Fruit fly (Drosophila melanogaster): ENCODE measurements around the gene CG46412.

CG46412 gene

dm6 chr3L:11583964-11584363, 20.1 kb upstream of the CG46412 start, which contains the start of gene CG32086:
Gene CG32086, minus strand, starts transcription at chr3L:11584064.
- no peak for TF ChIP-seq br (GFP tag; optimal IDR thresholded peaks at IDR 0.05)
- TF ChIP-seq Mio (GFP tag; optimal IDR thresholded peaks at IDR 0.05): no peak
- no peak for TF ChIP-seq HLH106 (tag; optimal IDR thresholded peaks at IDR 0.05)
- no peak for TF ChIP-seq Hr78 (GFP tag; optimal IDR thresholded peaks at IDR 0.05)
- TF ChIP-seq usp (GFP tag; optimal IDR thresholded peaks at IDR 0.05): no peak
- TF ChIP-seq h (GFP tag; optimal IDR thresholded peaks at IDR 0.05): no peak
- TF ChIP-seq Dif (GFP tag; optimal IDR thresholded peaks at IDR 0.05; ENCODE audit: partially characterized antibody): no peak
- TF ChIP-seq Abd-B (GFP tag; optimal IDR thresholded peaks at IDR 0.05): no peak

- TF ChIP-seq psq (GFP tag; optimal IDR thresholded peaks at IDR 0.05): no peak
- no peak for TF ChIP-seq rgr (GFP tag; optimal IDR thresholded peaks at IDR 0.05)
- no peak for TF ChIP-seq Dfd (GFP tag; optimal IDR thresholded peaks at IDR 0.05)
- TF ChIP-seq woc (GFP tag; optimal IDR thresholded peaks at IDR 0.05): no peak
- TF ChIP-seq tai (GFP tag; optimal IDR thresholded peaks at IDR 0.05): no peak
- TF ChIP-seq HLH106 (tag; optimal IDR thresholded peaks at IDR 0.05): no peak
- TF ChIP-seq dl (GFP tag; optimal IDR thresholded peaks at IDR 0.05; ENCODE audit: insufficient read depth in 1 of 2, partially characterized antibody in 2 of 2): no peak
- TF ChIP-seq Hr83 (GFP tag; optimal IDR thresholded peaks at IDR 0.05; ENCODE audit: poor library complexity, severe bottlenecking): no peak
- no peak for TF ChIP-seq foxo (GFP tag; optimal IDR thresholded peaks at IDR 0.05)
- TF ChIP-seq sage (GFP tag; optimal IDR thresholded peaks at IDR 0.05): no peak
- no peak for TF ChIP-seq Mio (GFP tag; optimal IDR thresholded peaks at IDR 0.05)
- TF ChIP-seq h (GFP tag; optimal IDR thresholded peaks at IDR 0.05): no peak
- TF ChIP-seq OdsH (GFP tag; optimal IDR thresholded peaks at IDR 0.05): no peak
- TF ChIP-seq fru (GFP tag; optimal IDR thresholded peaks at IDR 0.05): no peak
- TF ChIP-seq Jra (GFP tag; optimal IDR thresholded peaks at IDR 0.05): no peak
- TF ChIP-seq Rel (GFP tag; optimal IDR thresholded peaks at IDR 0.05): no peak
- TF ChIP-seq Rel (tag; optimal IDR thresholded peaks at IDR 0.05): no peak
- no peak for TF ChIP-seq CrebA (GFP tag; optimal IDR thresholded peaks at IDR 0.05; ENCODE audit: borderline replicate concordance)
Observed at dm6 chr3L:11582097-11582496, 18.2 kb upstream of the CG46412 start, which contains the start of gene CG33269. Gene CG33269, minus strand, starts transcription at chr3L:11582197.

- TF ChIP-seq Dif (GFP tag; optimal IDR thresholded peaks at IDR 0.05; ENCODE audit: partially characterized antibody) (no peak), dl (GFP tag; optimal IDR thresholded peaks at IDR 0.05; ENCODE audit: insufficient read depth in 1 of 2, partially characterized antibody in 2 of 2) (no peak), CG32264 (GFP tag; optimal IDR thresholded peaks at IDR 0.05) (no peak), Dfd (GFP tag; optimal IDR thresholded peaks at IDR 0.05) (no peak), fru (GFP tag; optimal IDR thresholded peaks at IDR 0.05) (no peak), Vsx2 (GFP tag; optimal IDR thresholded peaks at IDR 0.05; ENCODE audit: partially characterized antibody) (no peak), lola (GFP tag; optimal IDR thresholded peaks at IDR 0.05) (no peak), usp (GFP tag; optimal IDR thresholded peaks at IDR 0.05) (no peak), Jra (GFP tag; optimal IDR thresholded peaks at IDR 0.05) (no peak), N (GFP tag; optimal IDR thresholded peaks at IDR 0.05) (no peak), woc (GFP tag; optimal IDR thresholded peaks at IDR 0.05) (no peak), sage (GFP tag; optimal IDR thresholded peaks at IDR 0.05) (no peak)
Observed at dm6 chr3L:11580919-11581318, 17.0 kb upstream of the CG46412 start, which contains the start of gene CG43391. Gene CG43391, minus strand, starts transcription at chr3L:11581019.

- TF ChIP-seq HLH106 (tag; optimal IDR thresholded peaks at IDR 0.05) (no peak), CrebA (GFP tag; optimal IDR thresholded peaks at IDR 0.05; ENCODE audit: borderline replicate concordance) (no peak), foxo (GFP tag; optimal IDR thresholded peaks at IDR 0.05) (no peak), dl (GFP tag; optimal IDR thresholded peaks at IDR 0.05; ENCODE audit: insufficient read depth in 1 of 2, partially characterized antibody in 2 of 2) (no peak), Myc (optimal IDR thresholded peaks at IDR 0.05) (no peak), CG32264 (GFP tag; optimal IDR thresholded peaks at IDR 0.05) (no peak), Hr83 (GFP tag; optimal IDR thresholded peaks at IDR 0.05; ENCODE audit: poor library complexity, severe bottlenecking) (no peak), Sp1 (GFP tag; optimal IDR thresholded peaks at IDR 0.05) (no peak), N (GFP tag; optimal IDR thresholded peaks at IDR 0.05) (no peak)
Observed at dm6 chr3L:11579919-11580318, 16.0 kb upstream of the CG46412 start, which contains the start of gene CG43390. Gene CG43390, minus strand, starts transcription at chr3L:11579950.

- TF ChIP-seq dsf (GFP tag; optimal IDR thresholded peaks at IDR 0.05; ENCODE audit: borderline replicate concordance): no peak
- no peak for TF ChIP-seq dl (GFP tag; optimal IDR thresholded peaks at IDR 0.05; ENCODE audit: insufficient read depth in 1 of 2, partially characterized antibody in 2 of 2)
- no peak for TF ChIP-seq OdsH (GFP tag; optimal IDR thresholded peaks at IDR 0.05)
- peak; percentile 7 for TF ChIP-seq Myc (optimal IDR thresholded peaks at IDR 0.05)
- no peak for TF ChIP-seq GATAd (GFP tag; optimal IDR thresholded peaks at IDR 0.05)
Observed at dm6 chr3L:11578847-11579246, 15.0 kb upstream of the CG46412 start.
